Worm (Caenorhabditis elegans) whole organism, L1 larva: ENCODE data around the gene atgl-1.
A peak's percentile ranks its signal among the peaks of the same experiment; 100 is the strongest.

ENCODE experiments used
- C04F5.9 ChIP-seq: sonication (generic microtip); optimal IDR thresholded peaks from 2 replicates; lab custom pipeline; 2016; ENCODE audit warnings: missing genetic modification characterization, missing compliant biosample characterization
- C34B4.2 ChIP-seq: sonication (generic microtip); optimal IDR thresholded peaks from 2 replicates; lab custom pipeline; 2017; ENCODE audit warnings: mild to moderate bottlenecking, missing genetic modification characterization, missing compliant biosample characterization
- F16B12.6 ChIP-seq: fragments of 150-350 bp; optimal IDR thresholded peaks from 2 replicates; lab custom pipeline; 2014; ENCODE audit warnings: missing biosample characterization, missing genetic modification characterization
- Y116A8C.19 ChIP-seq: sonication (generic microtip); optimal IDR thresholded peaks from 2 replicates; lab custom pipeline; 2016; ENCODE audit warnings: missing compliant biosample characterization, missing genetic modification characterization, borderline replicate concordance
- ama-1 ChIP-seq: fragments of 150-350 bp; optimal IDR thresholded peaks from 2 replicates; lab custom pipeline; 2014
- ceh-88 ChIP-seq: fragments of 200-800 bp; sonication (Bioruptor generic); IDR thresholded peaks from 2 replicates; pipeline ENCODE4 v1.3.6; 2022; ENCODE audit warnings: missing genetic modification characterization, missing compliant biosample characterization
- ces-1 ChIP-seq: fragments of 150-350 bp; optimal IDR thresholded peaks from 2 replicates; lab custom pipeline; 2014; ENCODE audit warnings: missing biosample characterization, missing genetic modification reagents, missing genetic modification characterization
- dsc-1 ChIP-seq: sonication (generic microtip); optimal IDR thresholded peaks from 2 replicates; lab custom pipeline; 2016; ENCODE audit warnings: mild to moderate bottlenecking, missing genetic modification characterization, missing compliant biosample characterization
- efl-1 ChIP-seq, 4 experiments: fragments of 150-350 bp; optimal IDR thresholded peaks in 3 of 4; peaks in 1 of 4; 1 replicate in 1 of 4; 2 replicates in 3 of 4; lab custom pipeline; 2014; ENCODE audit warnings: missing biosample characterization in 2 of 4, missing genetic modification characterization in 2 of 4, missing genetic modification reagents in 2 of 4
- egl-27 ChIP-seq, 2 experiments: fragments of 150-350 bp in 1 of 2; sonication (generic microtip); optimal IDR thresholded peaks; 3 replicates each; lab custom pipeline; 2017 to 2018; ENCODE audit warnings: missing biosample characterization in 2 of 2, missing genetic modification characterization in 2 of 2, missing genetic modification reagents in 2 of 2
- elt-2 ChIP-seq: sonication (generic microtip); optimal IDR thresholded peaks from 2 replicates; lab custom pipeline; 2016; ENCODE audit warnings: missing genetic modification characterization, mild to moderate bottlenecking, inconsistent platforms, missing compliant biosample characterization, missing genetic modification reagents
- elt-3 ChIP-seq, 6 experiments: fragments of 150-350 bp in 1 of 6; sonication (generic microtip); optimal IDR thresholded peaks; 2 replicates each; lab custom pipeline; 2017 to 2018; ENCODE audit warnings: missing biosample characterization in 6 of 6, missing genetic modification characterization in 6 of 6, inconsistent platforms in 1 of 6
- ets-5 ChIP-seq: fragments of 200-800 bp; sonication (Bioruptor generic); IDR thresholded peaks from 2 replicates; pipeline ENCODE4 v1.3.6; 2022; ENCODE audit warnings: missing genetic modification characterization, missing compliant biosample characterization
- fkh-10 ChIP-seq: sonication (generic microtip); optimal IDR thresholded peaks from 2 replicates; lab custom pipeline; 2017; ENCODE audit warnings: missing biosample characterization, missing genetic modification reagents, missing genetic modification characterization
- fkh-4 ChIP-seq: sonication (generic microtip); optimal IDR thresholded peaks from 2 replicates; lab custom pipeline; 2016; ENCODE audit warnings: missing compliant biosample characterization, missing genetic modification characterization, borderline replicate concordance
- fkh-8 ChIP-seq: sonication (generic microtip); optimal IDR thresholded peaks from 2 replicates; lab custom pipeline; 2016; ENCODE audit warnings: mild to moderate bottlenecking, missing genetic modification characterization, missing compliant biosample characterization
- hlh-17 ChIP-seq: fragments of 200-800 bp; sonication (Bioruptor generic); optimal IDR thresholded peaks from 2 replicates; lab custom pipeline; 2018; ENCODE audit warnings: missing genetic modification characterization, mild to moderate bottlenecking, missing compliant biosample characterization, moderate library complexity, borderline replicate concordance
- hlh-4 ChIP-seq: sonication (generic microtip); optimal IDR thresholded peaks from 2 replicates; lab custom pipeline; 2016; ENCODE audit warnings: mild to moderate bottlenecking, missing genetic modification characterization, missing compliant biosample characterization
- hpl-2 ChIP-seq: fragments of 150-350 bp; optimal IDR thresholded peaks from 2 replicates; lab custom pipeline; 2014; ENCODE audit warnings: missing biosample characterization, missing genetic modification reagents, missing genetic modification characterization
- irx-1 ChIP-seq: sonication (generic microtip); optimal IDR thresholded peaks from 2 replicates; lab custom pipeline; 2016; ENCODE audit warnings: missing genetic modification characterization, missing compliant biosample characterization
- jun-1 ChIP-seq: fragments of 150-350 bp; optimal IDR thresholded peaks from 2 replicates; lab custom pipeline; 2014; ENCODE audit warnings: missing biosample characterization, missing genetic modification reagents, missing genetic modification characterization
- lin-14 ChIP-seq: fragments of 200-800 bp; sonication (Bioruptor generic); optimal IDR thresholded peaks from 2 replicates; lab custom pipeline; 2018; ENCODE audit warnings: mild to moderate bottlenecking, missing genetic modification characterization, moderate library complexity, missing compliant biosample characterization
- lin-15B ChIP-seq: fragments of 150-350 bp; sonication (generic microtip); optimal IDR thresholded peaks from 3 replicates; lab custom pipeline; 2014; ENCODE audit warnings: missing biosample characterization, missing genetic modification characterization
- lin-35 ChIP-seq, 2 experiments: fragments of 150-350 bp; optimal IDR thresholded peaks; 2 replicates each; lab custom pipeline; 2014; ENCODE audit warnings: missing biosample characterization in 2 of 2, missing genetic modification characterization in 2 of 2, missing genetic modification reagents in 2 of 2
- lin-39 ChIP-seq: fragments of 150-350 bp; optimal IDR thresholded peaks from 2 replicates; lab custom pipeline; 2014; ENCODE audit warnings: missing biosample characterization, missing genetic modification reagents, missing genetic modification characterization
- mab-9 ChIP-seq: fragments of 200-800 bp; sonication (Bioruptor generic); IDR thresholded peaks from 2 replicates; pipeline ENCODE4 v1.3.6; 2022; ENCODE audit warnings: missing genetic modification reagents, missing genetic modification characterization, missing compliant biosample characterization
- mdl-1 ChIP-seq, 2 experiments: fragments of 150-350 bp; optimal IDR thresholded peaks; 2 replicates each; lab custom pipeline; 2014 to 2017; ENCODE audit warnings: missing biosample characterization in 2 of 2, missing genetic modification characterization in 2 of 2, inconsistent platforms in 1 of 2
- mef-2 ChIP-seq: fragments of 150-350 bp; optimal IDR thresholded peaks from 2 replicates; lab custom pipeline; 2014; ENCODE audit warnings: missing biosample characterization, missing genetic modification characterization
- mep-1 ChIP-seq: fragments of 150-350 bp; optimal IDR thresholded peaks from 2 replicates; lab custom pipeline; 2014; ENCODE audit warnings: missing biosample characterization, missing genetic modification characterization
- nhr-20 ChIP-seq: sonication (generic microtip); optimal IDR thresholded peaks from 2 replicates; lab custom pipeline; 2016; ENCODE audit warnings: mild to moderate bottlenecking, missing genetic modification characterization, missing compliant biosample characterization
- nhr-237 ChIP-seq: fragments of 150-350 bp; optimal IDR thresholded peaks from 2 replicates; lab custom pipeline; 2014; ENCODE audit warnings: missing biosample characterization, missing genetic modification characterization
- nhr-28 ChIP-seq: fragments of 150-350 bp; optimal IDR thresholded peaks from 2 replicates; lab custom pipeline; 2014; ENCODE audit warnings: missing biosample characterization, missing genetic modification characterization
- nhr-47 ChIP-seq: sonication (generic microtip); optimal IDR thresholded peaks from 2 replicates; lab custom pipeline; 2016; ENCODE audit warnings: mild to moderate bottlenecking, missing genetic modification characterization, moderate library complexity, missing compliant biosample characterization
- nhr-71 ChIP-seq: sonication (generic microtip); optimal IDR thresholded peaks from 2 replicates; lab custom pipeline; 2016; ENCODE audit warnings: mild to moderate bottlenecking, missing genetic modification characterization, moderate library complexity, missing compliant biosample characterization
- nhr-76 ChIP-seq: sonication (generic microtip); optimal IDR thresholded peaks from 2 replicates; lab custom pipeline; 2017; ENCODE audit warnings: missing biosample characterization, missing genetic modification characterization
- nhr-77 ChIP-seq: fragments of 150-350 bp; optimal IDR thresholded peaks from 2 replicates; lab custom pipeline; 2014; ENCODE audit warnings: missing biosample characterization, missing genetic modification characterization
- nhr-84 ChIP-seq: sonication (generic microtip); optimal IDR thresholded peaks from 2 replicates; lab custom pipeline; 2017; ENCODE audit warnings: missing biosample characterization, missing genetic modification characterization
- nhr-90 ChIP-seq: sonication (generic microtip); optimal IDR thresholded peaks from 2 replicates; lab custom pipeline; 2016; ENCODE audit warnings: mild to moderate bottlenecking, missing genetic modification characterization, missing compliant biosample characterization; ENCODE audit not compliant: poor library complexity
- pqm-1 ChIP-seq: sonication (generic microtip); optimal IDR thresholded peaks from 3 replicates; lab custom pipeline; 2017; ENCODE audit warnings: missing biosample characterization, missing genetic modification characterization
- rnt-1 ChIP-seq: sonication (generic microtip); optimal IDR thresholded peaks from 2 replicates; lab custom pipeline; 2016; ENCODE audit warnings: mild to moderate bottlenecking, missing genetic modification characterization, moderate library complexity, missing compliant biosample characterization
- skn-1 ChIP-seq: fragments of 150-350 bp; optimal IDR thresholded peaks from 2 replicates; lab custom pipeline; 2014; ENCODE audit warnings: missing biosample characterization, missing genetic modification characterization
- snpc-4 ChIP-seq: fragments of 150-350 bp; optimal IDR thresholded peaks from 2 replicates; lab custom pipeline; 2014; ENCODE audit warnings: missing biosample characterization, missing genetic modification characterization
- tbx-2 ChIP-seq: sonication (generic microtip); optimal IDR thresholded peaks from 2 replicates; lab custom pipeline; 2016; ENCODE audit warnings: missing genetic modification characterization, missing compliant biosample characterization
- unc-30 ChIP-seq: sonication (generic microtip); optimal IDR thresholded peaks from 2 replicates; lab custom pipeline; 2017; ENCODE audit warnings: missing biosample characterization, missing genetic modification characterization
- unc-86 ChIP-seq: sonication (generic microtip); optimal IDR thresholded peaks from 2 replicates; lab custom pipeline; 2016; ENCODE audit warnings: missing genetic modification characterization, missing compliant biosample characterization
- unc-98 ChIP-seq: fragments of 200-800 bp; sonication (Bioruptor generic); IDR thresholded peaks from 2 replicates; pipeline ENCODE4 v1.3.6; 2022; ENCODE audit warnings: missing genetic modification characterization, missing compliant biosample characterization
- vab-15 ChIP-seq: sonication (generic microtip); optimal IDR thresholded peaks from 2 replicates; lab custom pipeline; 2017; ENCODE audit warnings: missing genotype, mild to moderate bottlenecking, missing genetic modification characterization, missing compliant biosample characterization
- xbp-1 ChIP-seq: sonication (generic microtip); optimal IDR thresholded peaks from 2 replicates; lab custom pipeline; 2016; ENCODE audit warnings: missing genetic modification characterization, missing compliant biosample characterization
- zip-4 ChIP-seq: fragments of 200-800 bp; sonication (Bioruptor generic); optimal IDR thresholded peaks from 2 replicates; lab custom pipeline; 2018; ENCODE audit warnings: mild to moderate bottlenecking, missing genetic modification characterization, moderate library complexity, missing compliant biosample characterization
- ztf-11 ChIP-seq, 2 experiments: sonication (generic microtip); optimal IDR thresholded peaks; 2 replicates each; lab custom pipeline; 2016 to 2017; ENCODE audit warnings: missing genetic modification characterization in 2 of 2, missing biosample characterization in 1 of 2, missing compliant biosample characterization in 1 of 2

atgl-1 gene

DNA sequence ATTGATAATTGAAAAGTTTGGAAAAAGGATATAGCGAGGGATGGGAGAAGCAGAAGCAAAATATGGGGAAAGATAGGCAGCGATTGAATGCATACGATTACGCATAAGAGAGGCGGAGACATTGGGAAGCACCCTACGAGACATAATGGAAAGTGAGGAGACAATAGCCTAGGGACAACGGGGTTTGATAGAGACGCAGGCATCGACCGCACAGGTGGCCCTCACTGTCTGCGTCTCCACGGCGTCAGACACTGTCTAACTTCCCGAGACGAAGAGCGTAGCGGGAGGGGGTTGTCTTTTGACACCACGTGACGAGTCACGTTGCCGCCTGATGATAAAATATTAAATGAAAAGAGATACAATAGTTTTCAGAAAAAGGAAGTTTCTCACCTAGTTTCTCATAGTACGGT is 1.7 kb upstream of the atgl-1 start (continued):
- peak; percentile 91 for TF ChIP-seq mab-9 (GFP tag; lab: Robert Waterston, UW)
- TF ChIP-seq mef-2 (tag; lab: Kevin White, UChicago) = peak; percentile 69
- TF ChIP-seq C04F5.9 (tag; lab: Kevin White, UChicago) = peak; percentile 76
- peak; percentile 60 for TF ChIP-seq nhr-77
- TF ChIP-seq ztf-11 (tag; optimal IDR thresholded peaks at IDR 0.05; lab: Kevin White, UChicago) = peak in 1 of 2 experiments; percentile 89
- TF ChIP-seq nhr-28 = no peak
- TF ChIP-seq lin-15B (tag; lab: Kevin White, UChicago) = no peak
- peak; percentile 24 for TF ChIP-seq vab-15 (tag; lab: Kevin White, UChicago)
- no peak for TF ChIP-seq nhr-84 (tag; lab: Kevin White, UChicago)
- TF ChIP-seq jun-1 (tag; lab: Kevin White, UChicago) = peak; percentile 90
- TF ChIP-seq nhr-90 (tag; lab: Kevin White, UChicago) = peak; percentile 98
- TF ChIP-seq pqm-1 (tag; lab: Kevin White, UChicago) = no peak
- TF ChIP-seq hlh-4 (tag; lab: Kevin White, UChicago) = peak; percentile 23
- peak in 3 of 6 experiments; percentile 20 to 85 (median 78) for TF ChIP-seq elt-3 (tag; optimal IDR thresholded peaks at IDR 0.05; lab: Kevin White, UChicago)

DNA sequence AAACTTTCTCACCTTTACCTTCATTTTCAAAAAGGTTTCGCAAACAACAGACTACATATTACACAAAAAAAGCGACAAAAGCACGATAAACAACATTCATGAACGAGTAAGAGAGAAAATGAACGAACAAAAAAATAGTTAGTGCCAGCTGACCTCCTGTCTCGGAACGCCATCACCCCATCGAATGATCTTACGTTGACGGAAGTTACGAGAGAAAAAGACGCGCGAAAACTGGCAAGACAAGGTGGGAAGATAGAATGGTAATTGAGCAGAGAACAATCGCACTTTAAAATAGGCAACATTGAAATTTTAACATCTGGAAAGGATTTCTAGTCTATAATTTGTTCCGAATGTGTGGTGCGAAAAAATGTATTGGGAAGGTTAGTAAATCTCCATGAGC is 942 bp upstream of the atgl-1 start:
- TF ChIP-seq efl-1 (optimal IDR thresholded peaks at IDR 0.05; lab: Kevin White, UChicago) = no peak
- TF ChIP-seq efl-1 (GFP tag; optimal IDR thresholded peaks at IDR 0.05 in 1 of 2; lab: Kevin White, UChicago) = no peak
- TF ChIP-seq nhr-77 = no peak
- TF ChIP-seq ces-1 (GFP tag; lab: Kevin White, UChicago) = no peak
- no peak for TF ChIP-seq nhr-76 (tag; lab: Kevin White, UChicago)
- no peak for TF ChIP-seq unc-30 (tag; lab: Kevin White, UChicago)
- no peak for TF ChIP-seq hpl-2 (GFP tag; lab: Kevin White, UChicago)
- no peak for TF ChIP-seq Y116A8C.19 (tag; lab: Kevin White, UChicago)
- TF ChIP-seq nhr-71 = no peak
- TF ChIP-seq unc-98 (GFP tag; lab: Robert Waterston, UW) = no peak
- peak in 1 of 2 experiments; percentile 45 for TF ChIP-seq lin-35 (GFP tag; optimal IDR thresholded peaks at IDR 0.05; lab: Kevin White, UChicago)
- TF ChIP-seq ceh-88 (GFP tag; lab: Robert Waterston, UW) = no peak
- TF ChIP-seq elt-3 (tag; optimal IDR thresholded peaks at IDR 0.05; lab: Kevin White, UChicago) = peak in 1 of 6 experiments; percentile 6
- TF ChIP-seq nhr-28 = no peak
- TF ChIP-seq C34B4.2 (tag; lab: Kevin White, UChicago) = no peak
- no peak for TF ChIP-seq zip-4 (GFP tag; lab: Kevin White, UChicago)
- TF ChIP-seq nhr-47 (tag; lab: Kevin White, UChicago) = no peak
- TF ChIP-seq lin-14 (GFP tag; lab: Kevin White, UChicago) = peak; percentile 34
- TF ChIP-seq elt-2 (tag; lab: Kevin White, UChicago) = no peak
- no peak for TF ChIP-seq snpc-4 (tag; lab: Kevin White, UChicago)
- no peak for TF ChIP-seq egl-27 (tag; optimal IDR thresholded peaks at IDR 0.05; lab: Kevin White, UChicago)
- peak; percentile 69 for TF ChIP-seq dsc-1 (tag; lab: Kevin White, UChicago)
- no peak for TF ChIP-seq ets-5 (GFP tag; lab: Robert Waterston, UW)
- TF ChIP-seq fkh-8 = no peak
- TF ChIP-seq rnt-1 (tag; lab: Kevin White, UChicago) = peak; percentile 10
- no peak for TF ChIP-seq unc-86 (tag; lab: Kevin White, UChicago)
- TF ChIP-seq skn-1 (tag; lab: Kevin White, UChicago) = no peak
- TF ChIP-seq irx-1 (tag; lab: Kevin White, UChicago) = no peak
- no peak for TF ChIP-seq nhr-237 (tag; lab: Kevin White, UChicago)
- peak; percentile 42 for TF ChIP-seq fkh-4
- no peak for TF ChIP-seq tbx-2 (tag; lab: Kevin White, UChicago)
- no peak for TF ChIP-seq fkh-10 (GFP tag; lab: Kevin White, UChicago)
- TF ChIP-seq F16B12.6 (tag; lab: Kevin White, UChicago) = no peak
- no peak for TF ChIP-seq lin-39 (tag; lab: Kevin White, UChicago)
- no peak for TF ChIP-seq mab-9 (GFP tag; lab: Robert Waterston, UW)
- peak; percentile 65 for TF ChIP-seq ama-1 (lab: Kevin White, UChicago)
- TF ChIP-seq xbp-1 = no peak
- TF ChIP-seq ztf-11 (tag; optimal IDR thresholded peaks at IDR 0.05; lab: Kevin White, UChicago) = no peak
- no peak for TF ChIP-seq hlh-17 (GFP tag; lab: Kevin White, UChicago)
- TF ChIP-seq mep-1 (tag; lab: Kevin White, UChicago) = peak; percentile 32
- no peak for TF ChIP-seq nhr-20 (tag; lab: Kevin White, UChicago)
- TF ChIP-seq mdl-1 (tag; optimal IDR thresholded peaks at IDR 0.05; lab: Kevin White, UChicago) = no peak
- no peak for TF ChIP-seq hlh-4 (tag; lab: Kevin White, UChicago)
